Worm (Caenorhabditis elegans) whole organism, L4 larva: ENCODE results near the gene ceh-34.

Experiments used
- D1046.2 ChIP-seq: fragments of 200-800 bp; sonication (Bioruptor generic); IDR thresholded peaks from 2 replicates; pipeline ENCODE4 v1.3.6; 2022; ENCODE audit warnings: missing genetic modification characterization, missing compliant biosample characterization
- F26F4.8 ChIP-seq: fragments of 200-800 bp; sonication (Bioruptor generic); conservative IDR thresholded peaks from 2 replicates; pipeline ENCODE4 v1.3.6; 2022; ENCODE audit warnings: missing genetic modification characterization, missing compliant biosample characterization
- F49E8.2 ChIP-seq: sonication (generic microtip); optimal IDR thresholded peaks from 2 replicates; lab custom pipeline; 2016; ENCODE audit warnings: missing compliant biosample characterization, mild to moderate bottlenecking, missing genetic modification characterization, borderline replicate concordance
- T26A8.4 ChIP-seq: fragments of 200-800 bp; sonication (Bioruptor generic); IDR thresholded peaks from 2 replicates; pipeline ENCODE4 v1.3.6; 2022; ENCODE audit warnings: missing genetic modification characterization, missing compliant biosample characterization
- Y48G9A.11 ChIP-seq: fragments of 200-800 bp; sonication (Bioruptor generic); IDR thresholded peaks from 2 replicates; pipeline ENCODE4 v1.3.6; 2022; ENCODE audit warnings: missing genetic modification reagents, missing genetic modification characterization, missing compliant biosample characterization
- Y75B8A.6 ChIP-seq: fragments of 200-800 bp; sonication (Bioruptor generic); IDR thresholded peaks from 2 replicates; pipeline ENCODE4 v1.3.6; 2022; ENCODE audit warnings: missing genetic modification reagents, missing genetic modification characterization, missing compliant biosample characterization
- aha-1 ChIP-seq: fragments of 150-350 bp; peaks from one replicate; lab custom pipeline; 2014; ENCODE audit warnings: missing biosample characterization, missing genetic modification characterization
- aly-2 ChIP-seq: sonication (generic microtip); optimal IDR thresholded peaks from 2 replicates; lab custom pipeline; 2018; ENCODE audit warnings: missing biosample characterization, missing genetic modification characterization
- ama-1 ChIP-seq: fragments of 150-350 bp; optimal IDR thresholded peaks from 2 replicates; lab custom pipeline; 2014; ENCODE audit warnings: inconsistent platforms, mixed read lengths
- arid-1 ChIP-seq: fragments of 200-800 bp; sonication (Bioruptor generic); conservative IDR thresholded peaks from 2 replicates; pipeline ENCODE4 v1.3.6; 2022; ENCODE audit warnings: missing genetic modification reagents, missing genetic modification characterization, missing compliant biosample characterization
- attf-4 ChIP-seq: sonication (generic microtip); optimal IDR thresholded peaks from 3 replicates; lab custom pipeline; 2017; ENCODE audit warnings: missing biosample characterization, missing genetic modification characterization
- ceh-20 ChIP-seq: fragments of 200-800 bp; sonication (Bioruptor generic); IDR thresholded peaks from 2 replicates; pipeline ENCODE4 v1.3.6; 2022; ENCODE audit warnings: missing genetic modification reagents, missing genetic modification characterization, missing compliant biosample characterization
- ceh-32 ChIP-seq: sonication (generic microtip); optimal IDR thresholded peaks from 2 replicates; lab custom pipeline; 2016; ENCODE audit warnings: mild to moderate bottlenecking, missing genetic modification characterization, missing compliant biosample characterization; ENCODE audit not compliant: poor library complexity
- ceh-62 ChIP-seq: sonication (generic microtip); optimal IDR thresholded peaks from 2 replicates; lab custom pipeline; 2017; ENCODE audit warnings: missing biosample characterization, missing genetic modification characterization
- daf-16 ChIP-seq, 3 experiments: sonication (generic microtip); optimal IDR thresholded peaks; 2 replicates each; lab custom pipeline; 2016 to 2017; ENCODE audit warnings: missing genetic modification characterization in 3 of 3, missing genetic modification reagents in 3 of 3, mild to moderate bottlenecking in 2 of 3, missing compliant biosample characterization in 2 of 3, missing biosample characterization in 1 of 3, moderate library complexity in 1 of 3
- daf-19 ChIP-seq: fragments of 200-800 bp; sonication (Bioruptor generic); conservative IDR thresholded peaks from 2 replicates; pipeline ENCODE4 v1.3.6; 2022; ENCODE audit warnings: missing genetic modification characterization, missing compliant biosample characterization
- dmd-6 ChIP-seq: fragments of 200-800 bp; sonication (Bioruptor generic); IDR thresholded peaks from 2 replicates; pipeline ENCODE4 v1.3.6; 2022; ENCODE audit warnings: missing genetic modification reagents, missing genetic modification characterization, missing compliant biosample characterization
- dmd-8 ChIP-seq: fragments of 200-800 bp; sonication (Bioruptor generic); IDR thresholded peaks from 2 replicates; pipeline ENCODE4 v1.3.6; 2022; ENCODE audit warnings: missing genetic modification characterization, missing compliant biosample characterization
- egl-27 ChIP-seq: sonication (generic microtip); optimal IDR thresholded peaks from 3 replicates; lab custom pipeline; 2017; ENCODE audit warnings: missing biosample characterization, missing genetic modification reagents, missing genetic modification characterization
- egl-43 ChIP-seq: fragments of 200-800 bp; sonication (Bioruptor generic); IDR thresholded peaks from 2 replicates; pipeline ENCODE4 v1.3.6; 2022; ENCODE audit warnings: missing genetic modification reagents, missing genetic modification characterization, missing compliant biosample characterization
- fkh-10 ChIP-seq: fragments of 150-350 bp; optimal IDR thresholded peaks from 2 replicates; lab custom pipeline; 2014; ENCODE audit warnings: missing biosample characterization, missing genetic modification reagents, missing genetic modification characterization
- hif-1 ChIP-seq, 2 experiments: sonication (generic microtip); optimal IDR thresholded peaks; 2 replicates each; lab custom pipeline; 2016 to 2017; ENCODE audit warnings: missing compliant biosample characterization in 2 of 2, missing genetic modification characterization in 2 of 2, missing genetic modification reagents in 2 of 2, missing genotype in 2 of 2, mild to moderate bottlenecking in 1 of 2
- hmg-1.1 ChIP-seq: fragments of 200-800 bp; sonication (Bioruptor generic); IDR thresholded peaks from 2 replicates; pipeline ENCODE4 v1.3.6; 2022; ENCODE audit warnings: missing genetic modification reagents, missing genetic modification characterization, missing compliant biosample characterization
- lim-7 ChIP-seq: fragments of 200-800 bp; sonication (Bioruptor generic); IDR thresholded peaks from 2 replicates; pipeline ENCODE4 v1.3.6; 2022; ENCODE audit warnings: missing genetic modification characterization, missing compliant biosample characterization
- lin-29 ChIP-seq: fragments of 200-800 bp; sonication (Bioruptor generic); IDR thresholded peaks from 2 replicates; pipeline ENCODE4 v1.3.6; 2022; ENCODE audit warnings: missing genetic modification reagents, missing genetic modification characterization, missing compliant biosample characterization
- lin-39 ChIP-seq: fragments of 150-350 bp; optimal IDR thresholded peaks from 2 replicates; lab custom pipeline; 2014; ENCODE audit warnings: missing biosample characterization, missing genetic modification reagents, missing genetic modification characterization
- lsy-2 ChIP-seq, 2 experiments: fragments of 150-350 bp in 1 of 2; sonication (generic microtip) in 1 of 2; optimal IDR thresholded peaks; 2 replicates each; lab custom pipeline; 2014 to 2017; ENCODE audit warnings: missing biosample characterization in 2 of 2, missing genetic modification characterization in 2 of 2
- mdl-1 ChIP-seq, 2 experiments: fragments of 150-350 bp in 1 of 2; sonication (generic microtip) in 1 of 2; optimal IDR thresholded peaks; 2 replicates each; lab custom pipeline; 2014 to 2017; ENCODE audit warnings: missing biosample characterization in 2 of 2, missing genetic modification characterization in 2 of 2
- mxl-2 ChIP-seq: fragments of 200-800 bp; sonication (Bioruptor generic); conservative IDR thresholded peaks from 2 replicates; pipeline ENCODE4 v1.3.6; 2022; ENCODE audit warnings: missing genetic modification reagents, missing genetic modification characterization, missing compliant biosample characterization
- nhr-102 ChIP-seq: sonication (generic microtip); optimal IDR thresholded peaks from 2 replicates; lab custom pipeline; 2016; ENCODE audit warnings: mild to moderate bottlenecking, missing genetic modification characterization, moderate library complexity, missing compliant biosample characterization
- nhr-11 ChIP-seq: fragments of 150-350 bp; optimal IDR thresholded peaks from 2 replicates; lab custom pipeline; 2014; ENCODE audit warnings: missing biosample characterization, missing genetic modification characterization
- nhr-111 ChIP-seq: fragments of 200-800 bp; sonication (Bioruptor generic); optimal IDR thresholded peaks from 2 replicates; lab custom pipeline; 2018; ENCODE audit warnings: mild to moderate bottlenecking, missing genetic modification characterization, missing compliant biosample characterization
- nhr-25 ChIP-seq: sonication (generic microtip); optimal IDR thresholded peaks from 2 replicates; lab custom pipeline; 2017; ENCODE audit warnings: missing genetic modification characterization, mild to moderate bottlenecking, missing compliant biosample characterization, antibody characterized with exemption, moderate library complexity, borderline replicate concordance; ENCODE audit not compliant: insufficient read depth
- nhr-28 ChIP-seq: fragments of 150-350 bp; optimal IDR thresholded peaks from 2 replicates; lab custom pipeline; 2014; ENCODE audit warnings: missing biosample characterization, missing genetic modification characterization
- nhr-6 ChIP-seq: fragments of 150-350 bp; optimal IDR thresholded peaks from 2 replicates; lab custom pipeline; 2014; ENCODE audit warnings: missing biosample characterization, missing genetic modification characterization
- nhr-76 ChIP-seq: fragments of 150-350 bp; optimal IDR thresholded peaks from 2 replicates; lab custom pipeline; 2014; ENCODE audit warnings: missing biosample characterization, missing genetic modification characterization
- pha-4 ChIP-seq, 2 experiments: fragments of 150-350 bp in 1 of 2; fragments of 200-800 bp in 1 of 2; sonication (Bioruptor generic) in 1 of 2; IDR thresholded peaks in 1 of 2; optimal IDR thresholded peaks in 1 of 2; 2 replicates each; pipeline versions ENCODE4 v1.3.6 to Lab custom; 2014 to 2022; ENCODE audit warnings: missing genetic modification characterization in 2 of 2, missing genetic modification reagents in 2 of 2, missing biosample characterization in 1 of 2, missing compliant biosample characterization in 1 of 2
- php-3 ChIP-seq: fragments of 200-800 bp; sonication (Bioruptor generic); IDR thresholded peaks from 2 replicates; pipeline ENCODE4 v1.3.6; 2022; ENCODE audit warnings: missing genetic modification reagents, missing genetic modification characterization, missing compliant biosample characterization
- pqm-1 ChIP-seq: sonication (generic microtip); optimal IDR thresholded peaks from 2 replicates; lab custom pipeline; 2017; ENCODE audit warnings: missing biosample characterization, missing genetic modification characterization
- rbr-2 ChIP-seq: sonication (generic microtip); optimal IDR thresholded peaks from 2 replicates; lab custom pipeline; 2016; ENCODE audit warnings: missing genotype, missing genetic modification characterization, missing compliant biosample characterization
- saeg-2 ChIP-seq: fragments of 200-800 bp; sonication (Bioruptor generic); IDR thresholded peaks from 2 replicates; pipeline ENCODE4 v1.3.6; 2022; ENCODE audit warnings: missing genetic modification reagents, missing genetic modification characterization, missing compliant biosample characterization
- snpc-1.2 ChIP-seq: fragments of 200-800 bp; sonication (Bioruptor generic); IDR thresholded peaks from 2 replicates; pipeline ENCODE4 v1.3.6; 2022; ENCODE audit warnings: missing genetic modification reagents, missing genetic modification characterization, missing compliant biosample characterization
- snpc-4 ChIP-seq: fragments of 150-350 bp; optimal IDR thresholded peaks from 2 replicates; lab custom pipeline; 2014; ENCODE audit warnings: missing biosample characterization, missing genetic modification characterization
- spr-1 ChIP-seq: sonication (generic microtip); optimal IDR thresholded peaks from 2 replicates; lab custom pipeline; 2016; ENCODE audit warnings: mild to moderate bottlenecking, missing genetic modification characterization, missing compliant biosample characterization
- unc-130 ChIP-seq: sonication (generic microtip); optimal IDR thresholded peaks from 2 replicates; lab custom pipeline; 2016; ENCODE audit warnings: missing genetic modification reagents, missing genetic modification characterization, missing compliant biosample characterization
- unc-39 ChIP-seq: sonication (generic microtip); optimal IDR thresholded peaks from 2 replicates; lab custom pipeline; 2017; ENCODE audit warnings: missing biosample characterization, missing genetic modification characterization
- vab-7 ChIP-seq: fragments of 200-800 bp; sonication (Bioruptor generic); IDR thresholded peaks from 2 replicates; pipeline ENCODE4 v1.3.6; 2022; ENCODE audit warnings: missing genetic modification reagents, missing genetic modification characterization, missing compliant biosample characterization
- zag-1 ChIP-seq: fragments of 150-350 bp; optimal IDR thresholded peaks from 2 replicates; lab custom pipeline; 2014; ENCODE audit warnings: missing biosample characterization, missing genetic modification characterization
- zfp-2 ChIP-seq: sonication (generic microtip); optimal IDR thresholded peaks from 2 replicates; lab custom pipeline; 2016; ENCODE audit warnings: mild to moderate bottlenecking, missing genetic modification characterization, missing compliant biosample characterization
- zip-11 ChIP-seq: fragments of 200-800 bp; sonication (Bioruptor generic); IDR thresholded peaks from 2 replicates; pipeline ENCODE4 v1.3.6; 2022; ENCODE audit warnings: missing genetic modification characterization, missing compliant biosample characterization
- zip-2 ChIP-seq: fragments of 150-350 bp; optimal IDR thresholded peaks from 2 replicates; lab custom pipeline; 2014; ENCODE audit warnings: missing biosample characterization, missing genetic modification characterization

Gene ceh-34

DNA sequence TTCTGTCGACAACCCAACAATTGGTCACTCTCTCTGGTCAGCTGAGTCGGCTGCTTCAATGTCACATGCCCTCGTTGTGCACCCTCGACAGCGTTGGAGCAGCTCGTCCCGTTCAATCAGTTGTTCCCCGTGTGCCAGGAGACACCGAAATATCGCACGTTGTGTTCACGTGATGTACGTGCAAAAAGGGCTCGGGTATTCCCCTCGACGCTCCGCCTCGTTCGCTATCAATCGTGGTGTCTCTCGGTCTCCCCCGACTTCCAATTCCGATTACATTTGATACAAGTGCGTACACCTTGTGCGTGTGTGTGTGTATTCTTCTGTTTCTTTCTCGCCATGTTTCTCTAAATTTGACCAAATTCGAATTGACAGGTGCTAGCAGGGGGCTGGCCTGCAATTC, 47.9 kb downstream of the ceh-34 start (continued):
- TF ChIP-seq ceh-20 (GFP tag; lab: Robert Waterston, UW) (0 out of 2 replicates have a peak, but pooled peaks have one; percentile 20), T26A8.4 (GFP tag; lab: Robert Waterston, UW) (peak; percentile 41; the same call in 1 of the 2 replicates), Y48G9A.11 (GFP tag; lab: Robert Waterston, UW) (no peak), ceh-62 (no peak), mdl-1 (tag; optimal IDR thresholded peaks at IDR 0.05; lab: Kevin White, UChicago) (peak; percentile 74 to 89), hmg-1.1 (peak; percentile 50), nhr-6 (tag; lab: Kevin White, UChicago) (no peak), unc-39 (tag; lab: Kevin White, UChicago) (no peak), F49E8.2 (tag; lab: Kevin White, UChicago) (no peak), zip-2 (no peak), D1046.2 (GFP tag; lab: Robert Waterston, UW) (peak; percentile 80), lin-29 (no peak), egl-27 (tag; lab: Kevin White, UChicago) (no peak), rbr-2 (peak; percentile 21), attf-4 (no peak), nhr-11 (peak; percentile 85), fkh-10 (GFP tag; lab: Kevin White, UChicago) (no peak), Y75B8A.6 (no peak), aha-1 (peak; percentile 99), arid-1 (GFP tag; lab: Robert Waterston, UW) (peak; percentile 50; the same call in 1 of the 2 replicates), egl-43 (GFP tag; lab: Robert Waterston, UW) (no peak), daf-16 (GFP tag; optimal IDR thresholded peaks at IDR 0.05; lab: Kevin White, UChicago) (peak; percentile 42 to 80), daf-16 (tag; optimal IDR thresholded peaks at IDR 0.05; lab: Kevin White, UChicago) (peak; percentile 76), nhr-111 (no peak), saeg-2 (GFP tag; lab: Robert Waterston, UW) (peak; percentile 95), lin-39 (tag; lab: Kevin White, UChicago) (no peak), F26F4.8 (GFP tag; lab: Robert Waterston, UW) (no peak), daf-19 (GFP tag; lab: Robert Waterston, UW) (no peak), vab-7 (no peak), zag-1 (tag; lab: Kevin White, UChicago) (no peak), nhr-102 (peak; percentile 81), mxl-2 (GFP tag; lab: Robert Waterston, UW) (peak; percentile 97), pha-4 (GFP tag; IDR thresholded peaks at IDR 0.05; lab: Robert Waterston, UW) (no peak; the same call in 1 of the 2 replicates), pha-4 (tag; optimal IDR thresholded peaks at IDR 0.05; lab: Kevin White, UChicago) (no peak), nhr-76 (tag; lab: Kevin White, UChicago) (no peak), zip-11 (no peak), php-3 (GFP tag; lab: Robert Waterston, UW) (peak; percentile 40; the same call in 1 of the 2 replicates), nhr-25 (tag; lab: Kevin White, UChicago) (no peak), dmd-6 (GFP tag; lab: Robert Waterston, UW) (peak; percentile 99), lim-7 (no peak), nhr-28 (tag; lab: Kevin White, UChicago) (peak; percentile 85), zfp-2 (tag; lab: Kevin White, UChicago) (no peak), ama-1 (lab: Kevin White, UChicago) (no peak), snpc-1.2 (no peak), dmd-8 (no peak), unc-130 (GFP tag; lab: Kevin White, UChicago) (no peak), ceh-32 (tag; lab: Kevin White, UChicago) (no peak), spr-1 (tag; lab: Kevin White, UChicago) (no peak), hif-1 (tag; optimal IDR thresholded peaks at IDR 0.05; lab: Kevin White, UChicago) (peak; percentile 13 to 82), lsy-2 (tag; optimal IDR thresholded peaks at IDR 0.05; lab: Kevin White, UChicago) (peak in 1 of 2 experiments; percentile 52), snpc-4 (tag; lab: Kevin White, UChicago) (no peak), pqm-1 (tag; lab: Kevin White, UChicago) (peak; percentile 61), aly-2 (tag; lab: Kevin White, UChicago) (no peak)
